Fruit fly (Drosophila melanogaster) whole organism, larva: ENCODE data around the gene wge.

Experiments
- noc ChIP-seq: fragments of 200-800 bp; sonication (Bioruptor generic); optimal IDR thresholded peaks from 3 replicates; lab custom pipeline; 2019; ENCODE audit warnings: missing biosample characterization, mild to moderate bottlenecking, missing genetic modification characterization, moderate library complexity

The wge gene

DNA sequence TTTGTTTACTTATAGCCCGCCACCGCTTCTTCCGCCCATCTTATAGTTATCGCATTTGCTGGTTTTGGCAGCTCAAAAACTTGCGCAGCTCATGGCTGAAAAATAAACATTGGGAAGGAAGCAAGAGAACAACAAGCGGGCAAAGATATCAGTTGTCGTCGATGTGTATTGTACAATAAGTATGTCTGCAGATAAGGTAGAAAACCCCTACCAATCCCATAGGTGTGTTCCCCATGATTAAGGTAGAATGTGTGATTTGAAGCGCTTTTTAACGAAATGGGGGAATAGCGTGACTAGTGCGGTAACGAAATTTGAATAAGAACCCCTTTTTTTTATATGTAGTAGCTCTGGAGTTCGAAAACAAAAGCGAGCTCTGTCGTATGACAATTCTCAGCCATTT is 51.8 kb downstream of the wge start:
- no peak for TF ChIP-seq noc (tag; lab: Kevin White, UChicago)

DNA sequence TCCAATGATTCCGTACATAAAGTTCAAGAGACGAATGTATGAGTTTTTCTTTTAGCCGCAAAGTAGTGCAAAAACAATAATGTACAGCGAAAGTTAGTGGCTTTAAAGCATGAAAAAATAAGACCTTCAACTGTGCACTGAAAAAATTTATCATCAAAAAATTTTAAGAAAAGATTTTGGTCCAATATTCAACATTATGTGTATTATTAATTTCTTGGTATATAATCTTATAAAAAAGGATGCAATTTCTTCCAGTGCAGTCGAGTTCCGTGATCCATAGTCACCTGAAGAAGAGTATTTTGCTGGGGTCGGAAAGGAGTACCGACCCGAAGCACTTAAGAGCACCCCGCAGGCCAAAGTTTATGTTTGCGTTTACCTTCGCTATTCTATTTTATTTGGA is 52.3 kb downstream of the wge start:
- no peak for TF ChIP-seq noc (tag; lab: Kevin White, UChicago)

DNA sequence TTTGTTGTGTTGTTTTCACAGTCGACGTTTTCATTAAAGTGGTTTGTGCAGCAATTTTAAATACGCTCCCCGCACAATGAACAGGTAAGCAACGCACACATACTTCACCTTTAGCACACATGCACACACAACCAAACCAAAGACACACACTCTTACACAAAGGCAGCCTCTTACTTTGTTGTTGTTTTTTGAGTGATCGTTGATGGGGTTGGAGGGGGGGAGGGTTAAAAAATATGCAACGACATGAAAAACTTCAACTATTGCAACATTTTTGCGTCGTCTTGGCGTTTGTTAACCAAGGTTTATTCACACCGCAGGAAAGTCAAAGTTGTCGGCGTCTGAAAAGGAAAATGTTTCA is 53.0 kb downstream of the wge start:
- TF ChIP-seq noc (tag; lab: Kevin White, UChicago), result no peak

DNA sequence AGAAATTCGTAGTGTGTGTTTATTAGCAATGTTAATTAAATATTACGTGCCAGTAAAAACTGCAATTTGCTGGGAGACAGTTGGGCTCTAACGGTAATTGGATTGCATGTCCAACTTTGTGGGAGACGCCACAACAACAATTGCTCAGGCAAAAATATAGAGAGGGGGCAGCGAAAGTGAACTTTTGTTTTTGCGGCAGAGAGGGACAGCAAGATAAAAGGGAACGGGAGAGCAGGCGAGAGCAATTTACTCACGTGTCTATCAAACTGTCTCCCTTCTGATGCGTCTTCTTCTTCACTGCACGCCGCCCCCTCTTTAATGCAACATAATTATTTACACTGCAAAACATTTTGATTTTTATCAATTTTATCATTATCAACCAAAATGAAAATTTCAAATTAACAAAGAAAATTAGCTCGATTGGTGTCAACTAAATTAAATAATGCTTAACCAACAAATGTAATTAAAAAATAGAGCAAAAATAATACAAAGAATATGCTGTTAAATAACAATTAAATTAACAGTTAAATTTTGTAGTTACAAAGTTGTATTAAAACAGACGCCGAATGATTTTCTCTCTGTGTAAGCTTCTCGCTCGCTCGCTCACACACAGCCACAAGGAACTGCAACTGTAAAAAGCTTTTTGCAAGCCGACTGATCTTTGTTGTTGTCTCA is 53.5 kb downstream of the wge start:
- peak; percentile 61 for TF ChIP-seq noc (tag; lab: Kevin White, UChicago)

DNA sequence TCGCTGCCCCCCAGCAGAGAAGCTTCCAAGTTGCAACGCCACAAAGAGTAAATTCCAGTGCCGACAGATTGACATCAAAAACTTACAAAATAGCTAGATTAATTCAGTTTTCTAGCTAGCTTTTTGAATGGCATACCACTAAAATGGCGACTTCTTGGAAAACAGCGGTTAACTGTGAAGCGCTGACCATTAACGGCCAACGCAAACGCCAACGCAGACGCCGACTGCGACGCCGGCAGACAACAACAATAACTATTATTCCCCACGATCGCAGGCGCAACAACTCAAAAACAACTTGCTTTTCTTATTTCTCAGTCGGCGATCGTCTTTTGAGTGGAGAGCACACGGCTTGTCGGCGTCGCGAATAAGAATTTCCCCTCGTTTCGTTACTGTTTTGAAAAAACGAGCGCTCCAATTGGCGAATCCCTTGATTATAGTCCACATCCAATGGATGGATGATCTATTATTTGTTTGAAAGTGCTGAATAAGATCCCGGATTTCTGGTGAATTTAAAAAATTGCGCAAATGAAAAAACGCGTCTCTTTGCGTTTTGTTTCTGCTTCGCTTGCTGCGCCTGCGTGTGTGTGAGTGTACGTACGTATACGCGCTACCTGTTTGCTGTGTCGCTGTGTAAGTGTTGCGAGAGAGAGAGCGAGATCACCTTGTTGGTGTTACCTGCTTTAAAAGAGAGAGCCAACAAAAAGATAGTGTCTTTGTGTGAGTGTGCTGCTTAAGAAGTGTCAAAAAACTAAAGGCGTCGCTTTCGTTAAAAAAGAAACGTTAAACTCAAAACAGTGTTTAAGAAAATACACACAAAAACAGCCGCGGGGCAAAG is 54.3 kb downstream of the wge start:
- TF ChIP-seq noc (tag; lab: Kevin White, UChicago), result no peak

DNA sequence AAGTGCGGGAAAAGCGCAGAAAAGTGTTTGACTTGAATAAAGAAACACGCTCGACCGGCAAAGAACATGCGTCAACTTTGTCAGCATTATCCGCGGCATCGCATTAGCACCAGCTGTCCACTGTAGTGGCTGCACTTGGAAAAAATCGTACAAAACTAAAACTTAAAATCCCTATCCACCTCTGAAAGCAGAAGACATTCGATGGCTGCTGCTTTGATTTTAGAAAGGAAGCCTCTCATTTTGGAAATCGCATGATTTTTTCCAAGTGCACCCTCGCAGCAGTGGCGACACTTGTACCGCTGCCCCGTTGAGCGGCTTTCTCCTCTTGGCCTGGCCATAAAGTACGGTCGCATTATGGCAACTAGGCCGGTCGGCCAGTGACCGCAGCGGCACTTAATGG is 56.7 kb downstream of the wge start:
- TF ChIP-seq noc (tag; lab: Kevin White, UChicago), result no peak

DNA sequence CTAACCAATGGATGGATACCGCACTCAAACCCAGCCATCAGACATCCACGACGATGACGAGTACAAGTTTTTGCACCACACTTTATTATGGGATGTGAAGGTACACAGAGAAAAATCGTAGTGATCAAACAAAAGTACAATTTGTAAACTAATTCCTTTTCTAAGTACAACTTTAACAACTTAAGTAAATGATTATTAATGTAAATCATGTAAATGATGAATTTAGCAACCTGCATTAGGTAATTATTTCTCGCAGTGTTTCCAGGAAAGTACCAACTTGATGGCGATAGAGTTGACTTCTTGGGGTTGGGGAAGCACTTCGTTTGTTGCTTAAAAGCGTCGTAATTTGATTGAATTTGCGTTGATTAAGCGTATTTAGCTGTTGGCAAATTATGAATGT is 57.8 kb downstream of the wge start:
- TF ChIP-seq noc (tag; lab: Kevin White, UChicago), result no peak
